Worm (Caenorhabditis elegans) whole organism, L4 larva: ENCODE data around the gene C37C3.12.

Experiments
- ZK337.2 ChIP-seq: fragments of 200-800 bp; sonication (Bioruptor generic); IDR thresholded peaks from 2 replicates; pipeline ENCODE4 v1.3.6; 2022; ENCODE audit warnings: missing genetic modification reagents, missing genetic modification characterization, missing compliant biosample characterization
- ceh-28 ChIP-seq: fragments of 150-350 bp; optimal IDR thresholded peaks from 2 replicates; lab custom pipeline; 2014; ENCODE audit warnings: missing biosample characterization, missing genetic modification reagents, missing genetic modification characterization
- nhr-11 ChIP-seq: fragments of 150-350 bp; optimal IDR thresholded peaks from 2 replicates; lab custom pipeline; 2014; ENCODE audit warnings: missing biosample characterization, missing genetic modification characterization
- nhr-28 ChIP-seq: fragments of 150-350 bp; optimal IDR thresholded peaks from 2 replicates; lab custom pipeline; 2014; ENCODE audit warnings: missing biosample characterization, missing genetic modification characterization
- nhr-41 ChIP-seq: fragments of 200-800 bp; sonication (Bioruptor generic); IDR thresholded peaks from 2 replicates; pipeline ENCODE4 v1.3.6; 2022; ENCODE audit warnings: missing genetic modification reagents, missing genetic modification characterization, missing compliant biosample characterization
- unc-62 ChIP-seq, 3 experiments: fragments of 150-350 bp in 1 of 3; sonication (generic microtip); optimal IDR thresholded peaks in 2 of 3; peaks in 1 of 3; 1 replicate in 1 of 3; 2 replicates in 2 of 3; lab custom pipeline; 2014 to 2017; ENCODE audit warnings: missing biosample characterization in 3 of 3, missing genetic modification characterization in 3 of 3, missing genetic modification reagents in 3 of 3, missing genotype in 1 of 3

- TF ChIP-seq ceh-28 (tag; lab: Kevin White, UChicago): no peak
- TF ChIP-seq unc-62 (GFP tag; optimal IDR thresholded peaks at IDR 0.05 in 1 of 2; lab: Kevin White, UChicago): no peak
- TF ChIP-seq unc-62 (tag; optimal IDR thresholded peaks at IDR 0.05; lab: Kevin White, UChicago): no peak
- no peak for TF ChIP-seq nhr-41 (GFP tag; lab: Robert Waterston, UW)
- TF ChIP-seq nhr-28: no peak
- TF ChIP-seq nhr-11: no peak
- TF ChIP-seq ZK337.2 (GFP tag; lab: Robert Waterston, UW): no peak
Measured at ce11 chrV:7814601-7815000, 24.8 kb downstream of the C37C3.12 start, which contains the start of gene ZK742.6.
